Fruit fly (Drosophila melanogaster) whole organism, prepupa: ENCODE data around the gene Fdx2.
A peak's percentile ranks its signal among the peaks of the same experiment; 100 is the strongest.

ENCODE experiments used
- CG10631 ChIP-seq: fragments of 200-800 bp; sonication (Bioruptor generic); optimal IDR thresholded peaks from 2 replicates; lab custom pipeline; 2016; ENCODE audit warnings: missing biosample characterization, missing genetic modification characterization
- CG10669 ChIP-seq: fragments of 200-800 bp; sonication (Bioruptor generic); optimal IDR thresholded peaks from 3 replicates; lab custom pipeline; 2018; ENCODE audit warnings: missing biosample characterization, mild to moderate bottlenecking, missing genetic modification characterization, moderate library complexity
- CG11294 ChIP-seq: fragments of 200-800 bp; sonication (Bioruptor generic); IDR thresholded peaks from 2 replicates; pipeline ENCODE4 v1.3.6; 2022; ENCODE audit warnings: missing biosample characterization, missing genetic modification characterization
- CG11762 ChIP-seq: fragments of 200-800 bp; sonication (Bioruptor generic); optimal IDR thresholded peaks from 3 replicates; lab custom pipeline; 2016; ENCODE audit warnings: missing biosample characterization, missing genetic modification characterization; ENCODE audit not compliant: insufficient read depth
- CG11902 ChIP-seq: fragments of 200-800 bp; sonication (Bioruptor generic); optimal IDR thresholded peaks from 3 replicates; lab custom pipeline; 2016; ENCODE audit warnings: missing biosample characterization, missing genetic modification characterization
- CG15336 ChIP-seq: fragments of 200-800 bp; sonication (Bioruptor generic); IDR thresholded peaks from 2 replicates; pipeline ENCODE4 v1.3.6; 2022; ENCODE audit warnings: missing biosample characterization, missing genetic modification characterization
- CG3032 ChIP-seq: fragments of 200-800 bp; optimal IDR thresholded peaks from 2 replicates; lab custom pipeline; 2019; ENCODE audit warnings: missing biosample characterization, mild to moderate bottlenecking, missing genetic modification characterization, moderate library complexity
- CG31627 ChIP-seq: fragments of 200-800 bp; sonication (Bioruptor generic); optimal IDR thresholded peaks from 3 replicates; lab custom pipeline; 2016; ENCODE audit warnings: missing biosample characterization, missing genetic modification characterization
- CG32006 ChIP-seq: fragments of 200-800 bp; sonication (Bioruptor generic); optimal IDR thresholded peaks from 3 replicates; lab custom pipeline; 2017; ENCODE audit warnings: missing biosample characterization, mild to moderate bottlenecking, missing genetic modification characterization
- CG3919 ChIP-seq: fragments of 200-800 bp; sonication (Bioruptor generic); optimal IDR thresholded peaks from 3 replicates; lab custom pipeline; 2016; ENCODE audit warnings: missing biosample characterization, missing genetic modification characterization
- CG6163 ChIP-seq: fragments of 200-800 bp; sonication (Bioruptor generic); IDR thresholded peaks from 3 replicates; pipeline ENCODE4 v1.3.6; 2022; ENCODE audit warnings: missing biosample characterization, missing genetic modification characterization
- CG6276 ChIP-seq: fragments of 200-800 bp; sonication (Bioruptor generic); optimal IDR thresholded peaks from 2 replicates; lab custom pipeline; 2017; ENCODE audit warnings: missing biosample characterization, mild to moderate bottlenecking, missing genetic modification characterization
- CG6792 ChIP-seq: fragments of 200-800 bp; sonication (Bioruptor generic); optimal IDR thresholded peaks from 3 replicates; lab custom pipeline; 2016; ENCODE audit warnings: missing biosample characterization, missing genetic modification characterization
- CG8119 ChIP-seq: fragments of 200-800 bp; sonication (Bioruptor generic); IDR thresholded peaks from 3 replicates; pipeline ENCODE4 v1.3.6; 2022; ENCODE audit warnings: missing biosample characterization, missing genetic modification characterization
- CG8319 ChIP-seq: fragments of 200-800 bp; sonication (Bioruptor generic); optimal IDR thresholded peaks from 3 replicates; lab custom pipeline; 2016; ENCODE audit warnings: missing biosample characterization, missing genetic modification characterization
- CG9139 ChIP-seq: fragments of 200-800 bp; sonication (Bioruptor generic); optimal IDR thresholded peaks from 3 replicates; lab custom pipeline; 2017; ENCODE audit warnings: missing biosample characterization, mild to moderate bottlenecking, missing genetic modification characterization
- Eip75B ChIP-seq: fragments of 200-800 bp; sonication (Bioruptor generic); optimal IDR thresholded peaks from 3 replicates; lab custom pipeline; 2016; ENCODE audit warnings: missing biosample characterization, missing genetic modification characterization
- Eip78C ChIP-seq: fragments of 200-800 bp; sonication (Bioruptor generic); peaks from one replicate; lab custom pipeline; 2016; ENCODE audit warnings: missing biosample characterization, missing genetic modification characterization
- Eip93F ChIP-seq: fragments of 200-800 bp; sonication (Bioruptor generic); optimal IDR thresholded peaks from 2 replicates; lab custom pipeline; 2016; ENCODE audit warnings: missing biosample characterization, mild to moderate bottlenecking, missing genetic modification characterization
- Ets21C ChIP-seq: fragments of 200-800 bp; sonication (Bioruptor generic); optimal IDR thresholded peaks from 3 replicates; lab custom pipeline; 2016; ENCODE audit warnings: missing biosample characterization, missing genetic modification characterization
- Ets96B ChIP-seq: fragments of 200-800 bp; optimal IDR thresholded peaks from 2 replicates; lab custom pipeline; 2019; ENCODE audit warnings: missing biosample characterization, mild to moderate bottlenecking, missing genetic modification characterization, moderate library complexity
- Gug ChIP-seq: fragments of 200-800 bp; sonication (Bioruptor generic); IDR thresholded peaks from 2 replicates; pipeline ENCODE4 v1.3.6; 2022; ENCODE audit warnings: missing biosample characterization, missing genetic modification characterization
- Hr39 ChIP-seq: fragments of 200-800 bp; sonication (Bioruptor generic); optimal IDR thresholded peaks from 2 replicates; lab custom pipeline; 2016; ENCODE audit warnings: missing biosample characterization, missing genetic modification characterization
- Lpt ChIP-seq: fragments of 200-800 bp; sonication (Bioruptor generic); optimal IDR thresholded peaks from 3 replicates; lab custom pipeline; 2016; ENCODE audit warnings: missing biosample characterization, missing genetic modification characterization
- Met ChIP-seq: fragments of 200-800 bp; sonication (Bioruptor generic); optimal IDR thresholded peaks from 3 replicates; lab custom pipeline; 2016; ENCODE audit warnings: missing biosample characterization, missing genetic modification characterization
- Smox ChIP-seq: fragments of 200-800 bp; sonication (Bioruptor generic); optimal IDR thresholded peaks from 3 replicates; lab custom pipeline; 2016; ENCODE audit warnings: missing biosample characterization, missing genetic modification characterization
- Sox102F ChIP-seq: fragments of 200-800 bp; sonication (Bioruptor generic); optimal IDR thresholded peaks from 2 replicates; lab custom pipeline; 2016; ENCODE audit warnings: missing biosample characterization, mild to moderate bottlenecking, missing genetic modification characterization
- Sox14 ChIP-seq: fragments of 200-800 bp; sonication (Bioruptor generic); optimal IDR thresholded peaks from 3 replicates; lab custom pipeline; 2016; ENCODE audit warnings: missing biosample characterization, missing genetic modification characterization
- Sox15 ChIP-seq: fragments of 200-800 bp; sonication (Bioruptor generic); optimal IDR thresholded peaks from 3 replicates; lab custom pipeline; 2016; ENCODE audit warnings: missing biosample characterization, missing genetic modification characterization
- achi ChIP-seq: fragments of 200-800 bp; sonication (Bioruptor generic); optimal IDR thresholded peaks from 3 replicates; lab custom pipeline; 2016; ENCODE audit warnings: missing biosample characterization, missing genetic modification characterization
- acj6 ChIP-seq: fragments of 200-800 bp; sonication (Bioruptor generic); optimal IDR thresholded peaks from 3 replicates; lab custom pipeline; 2016; ENCODE audit warnings: missing biosample characterization, missing genetic modification characterization
- dsx ChIP-seq: fragments of 200-800 bp; optimal IDR thresholded peaks from 3 replicates; lab custom pipeline; 2019; ENCODE audit warnings: missing biosample characterization, mild to moderate bottlenecking, missing genetic modification characterization, moderate library complexity; ENCODE audit not compliant: poor library complexity, severe bottlenecking
- esn ChIP-seq: fragments of 200-800 bp; sonication (Bioruptor generic); optimal IDR thresholded peaks from 2 replicates; lab custom pipeline; 2016; ENCODE audit warnings: missing biosample characterization, mild to moderate bottlenecking, missing genetic modification characterization, moderate library complexity
- fd59A ChIP-seq: fragments of 200-800 bp; sonication (Bioruptor generic); optimal IDR thresholded peaks from 2 replicates; lab custom pipeline; 2017; ENCODE audit warnings: missing biosample characterization, mild to moderate bottlenecking, missing genetic modification characterization, missing genetic modification reagents
- fd85E ChIP-seq: fragments of 200-800 bp; sonication (Bioruptor generic); optimal IDR thresholded peaks from 3 replicates; lab custom pipeline; 2016; ENCODE audit warnings: missing biosample characterization, missing genetic modification characterization
- fkh ChIP-seq: fragments of 200-800 bp; sonication (Bioruptor generic); optimal IDR thresholded peaks from 3 replicates; lab custom pipeline; 2017; ENCODE audit warnings: missing biosample characterization, mild to moderate bottlenecking, missing genetic modification characterization, moderate library complexity
- lz ChIP-seq: fragments of 200-800 bp; sonication (Bioruptor generic); optimal IDR thresholded peaks from 3 replicates; lab custom pipeline; 2016; ENCODE audit warnings: missing biosample characterization, missing genetic modification characterization
- net ChIP-seq: fragments of 200-800 bp; sonication (Bioruptor generic); optimal IDR thresholded peaks from 3 replicates; lab custom pipeline; 2016; ENCODE audit warnings: missing biosample characterization, missing genetic modification characterization
- salr ChIP-seq, 2 experiments: fragments of 200-800 bp; sonication (Bioruptor generic); optimal IDR thresholded peaks; 3 replicates each; lab custom pipeline; 2016 to 2018; ENCODE audit warnings: missing biosample characterization in 2 of 2, missing genetic modification characterization in 2 of 2, mild to moderate bottlenecking in 1 of 2
- spab ChIP-seq: fragments of 200-800 bp; sonication (Bioruptor generic); optimal IDR thresholded peaks from 2 replicates; lab custom pipeline; 2017; ENCODE audit warnings: missing biosample characterization, mild to moderate bottlenecking, missing genetic modification characterization, missing genetic modification reagents
- ss ChIP-seq, 2 experiments: fragments of 200-800 bp; sonication (Bioruptor generic); optimal IDR thresholded peaks; 2 replicates in 1 of 2; 3 replicates in 1 of 2; lab custom pipeline; 2017 to 2018; ENCODE audit warnings: mild to moderate bottlenecking in 2 of 2, missing biosample characterization in 2 of 2, missing genetic modification characterization in 2 of 2, moderate library complexity in 1 of 2
- svp ChIP-seq: fragments of 200-800 bp; sonication (Bioruptor generic); peaks from one replicate; lab custom pipeline; 2016; ENCODE audit warnings: missing biosample characterization, missing genetic modification characterization
- vri ChIP-seq: fragments of 200-800 bp; sonication (Bioruptor generic); optimal IDR thresholded peaks from 3 replicates; lab custom pipeline; 2016; ENCODE audit warnings: missing biosample characterization, mild to moderate bottlenecking, missing genetic modification characterization

The Fdx2 gene

dm6 chr3L:4252862-4253610, 39.2 kb upstream of the Fdx2 start:
- TF ChIP-seq CG32006 (GFP tag; lab: Kevin White, UChicago) (peak; percentile 33), ss (GFP tag; optimal IDR thresholded peaks at IDR 0.05; lab: Kevin White, UChicago) (peak in 1 of 2 experiments; percentile 6), Ets96B (peak; percentile 0), Met (no peak), CG6163 (GFP tag; lab: Robert Waterston, UW) (peak; percentile 33; the same call in 1 of the 3 replicates), svp (GFP tag; lab: Kevin White, UChicago) (peak; percentile 95), achi (GFP tag; lab: Kevin White, UChicago) (no peak), fd59A (GFP tag; lab: Kevin White, UChicago) (peak; percentile 25), CG3919 (GFP tag; lab: Kevin White, UChicago) (peak; percentile 25), spab (GFP tag; lab: Kevin White, UChicago) (peak; percentile 16), CG6792 (GFP tag; lab: Kevin White, UChicago) (peak; percentile 50), CG15336 (GFP tag; lab: Robert Waterston, UW) (no peak), net (GFP tag; lab: Kevin White, UChicago) (peak; percentile 30), Ets21C (GFP tag; lab: Kevin White, UChicago) (peak; percentile 9), fd85E (no peak), CG8119 (GFP tag; lab: Robert Waterston, UW) (no peak), Sox14 (peak; percentile 53), acj6 (GFP tag; lab: Kevin White, UChicago) (peak; percentile 9), CG10669 (GFP tag; lab: Kevin White, UChicago) (no peak), vri (GFP tag; lab: Kevin White, UChicago) (peak; percentile 69), Eip78C (GFP tag; lab: Kevin White, UChicago) (peak; percentile 72), CG10631 (GFP tag; lab: Kevin White, UChicago) (peak; percentile 30), CG8319 (GFP tag; lab: Kevin White, UChicago) (peak; percentile 21), CG11902 (GFP tag; lab: Kevin White, UChicago) (no peak), CG6276 (GFP tag; lab: Kevin White, UChicago) (no peak), Hr39 (GFP tag; lab: Kevin White, UChicago) (peak; percentile 23), CG31627 (GFP tag; lab: Kevin White, UChicago) (no peak)

dm6 chr3L:4253611-4254300, 38.5 kb upstream of the Fdx2 start:
- TF ChIP-seq dsx (GFP tag; lab: Kevin White, UChicago) (peak; percentile 66), Sox14 (peak; percentile 38), lz (GFP tag; lab: Kevin White, UChicago) (no peak), CG11902 (GFP tag; lab: Kevin White, UChicago) (no peak), svp (GFP tag; lab: Kevin White, UChicago) (peak; percentile 92), Sox15 (GFP tag; lab: Kevin White, UChicago) (no peak), fkh (GFP tag; lab: Kevin White, UChicago) (peak; percentile 73), Eip78C (GFP tag; lab: Kevin White, UChicago) (peak; percentile 44)

dm6 chr3L:4254301-4254834, 37.9 kb upstream of the Fdx2 start, which contains the start of the genes ago and CG1265:
Gene ago, minus strand, starts transcription at chr3L:4254306.
Gene CG1265, plus strand, starts transcription at chr3L:4254776.
- TF ChIP-seq salr (GFP tag; optimal IDR thresholded peaks at IDR 0.05; lab: Kevin White, UChicago) (peak in 1 of 2 experiments; percentile 36), Sox15 (GFP tag; lab: Kevin White, UChicago) (no peak), Eip75B (GFP tag; lab: Kevin White, UChicago) (peak; percentile 23), fd59A (GFP tag; lab: Kevin White, UChicago) (no peak), Sox102F (GFP tag; lab: Kevin White, UChicago) (no peak), CG11762 (GFP tag; lab: Kevin White, UChicago) (peak; percentile 0), esn (peak; percentile 40), Met (peak; percentile 20), CG3032 (peak; percentile 67), fkh (GFP tag; lab: Kevin White, UChicago) (peak; percentile 21), Gug (GFP tag; lab: Robert Waterston, UW) (no peak), Ets21C (GFP tag; lab: Kevin White, UChicago) (no peak), spab (GFP tag; lab: Kevin White, UChicago) (no peak), Eip93F (GFP tag; lab: Kevin White, UChicago) (no peak), Eip78C (GFP tag; lab: Kevin White, UChicago) (peak; percentile 63), Hr39 (GFP tag; lab: Kevin White, UChicago) (peak; percentile 31), Smox (GFP tag; lab: Kevin White, UChicago) (no peak), CG11294 (no peak), fd85E (no peak), CG9139 (no peak), Ets96B (peak; percentile 28), Lpt (no peak)
